Fruit fly (Drosophila melanogaster) whole organism, adult: ENCODE results near the gene Eig71Eb.
A peak's percentile ranks its signal among the peaks of the same experiment; 100 is the strongest.

Experiments used
- CG11617 ChIP-seq: fragments of 200-800 bp; sonication (Bioruptor generic); optimal IDR thresholded peaks from 2 replicates; lab custom pipeline; 2017; ENCODE audit warnings: mild to moderate bottlenecking, missing biosample characterization, missing genetic modification reagents, missing genetic modification characterization
- CG12768 ChIP-seq: fragments of 200-800 bp; sonication (Bioruptor generic); optimal IDR thresholded peaks from 2 replicates; lab custom pipeline; 2017; ENCODE audit warnings: missing biosample characterization, missing genetic modification characterization, mild to moderate bottlenecking, moderate library complexity, missing genetic modification reagents
- CG14711 ChIP-seq: fragments of 200-800 bp; sonication (Bioruptor generic); optimal IDR thresholded peaks from 2 replicates; lab custom pipeline; 2018; ENCODE audit warnings: missing biosample characterization, mild to moderate bottlenecking, missing genetic modification characterization, moderate library complexity
- CG1620 ChIP-seq: fragments of 200-800 bp; sonication (Bioruptor generic); optimal IDR thresholded peaks from 2 replicates; lab custom pipeline; 2016; ENCODE audit warnings: missing biosample characterization, missing genetic modification characterization
- CG33017 ChIP-seq: fragments of 200-800 bp; sonication (Bioruptor generic); optimal IDR thresholded peaks from 2 replicates; lab custom pipeline; 2018; ENCODE audit warnings: missing biosample characterization, mild to moderate bottlenecking, missing genetic modification characterization, moderate library complexity
- CG5204 ChIP-seq: fragments of 200-800 bp; sonication (Bioruptor generic); optimal IDR thresholded peaks from 2 replicates; lab custom pipeline; 2016; ENCODE audit warnings: missing biosample characterization, missing genetic modification characterization
- CG7045 ChIP-seq: fragments of 200-800 bp; sonication (Bioruptor generic); optimal IDR thresholded peaks from 2 replicates; lab custom pipeline; 2017; ENCODE audit warnings: missing biosample characterization, mild to moderate bottlenecking, missing genetic modification characterization
- CG7101 ChIP-seq: fragments of 200-800 bp; sonication (Bioruptor generic); optimal IDR thresholded peaks from 2 replicates; lab custom pipeline; 2018; ENCODE audit warnings: missing biosample characterization, mild to moderate bottlenecking, missing genetic modification characterization, moderate library complexity
- Clk ChIP-seq: fragments of 200-800 bp; sonication (Bioruptor generic); optimal IDR thresholded peaks from 2 replicates; lab custom pipeline; 2017; ENCODE audit warnings: missing biosample characterization, missing genetic modification characterization
- Crg-1 ChIP-seq: fragments of 200-800 bp; sonication (Bioruptor generic); optimal IDR thresholded peaks from 2 replicates; lab custom pipeline; 2016; ENCODE audit warnings: missing biosample characterization, missing genetic modification characterization
- Hr96 ChIP-seq: fragments of 200-800 bp; sonication (Bioruptor generic); optimal IDR thresholded peaks from 2 replicates; lab custom pipeline; 2016; ENCODE audit warnings: missing biosample characterization, missing genetic modification characterization
- Mnt ChIP-seq: fragments of 200-800 bp; sonication (Bioruptor generic); optimal IDR thresholded peaks from 2 replicates; lab custom pipeline; 2016; ENCODE audit warnings: missing biosample characterization, mild to moderate bottlenecking, missing genetic modification characterization
- bab1 ChIP-seq: fragments of 200-800 bp; sonication (Bioruptor generic); optimal IDR thresholded peaks from 3 replicates; lab custom pipeline; 2019; ENCODE audit warnings: missing biosample characterization, mild to moderate bottlenecking, missing genetic modification characterization, moderate library complexity
- cic ChIP-seq: fragments of 200-800 bp; sonication (Bioruptor generic); optimal IDR thresholded peaks from 2 replicates; lab custom pipeline; 2017; ENCODE audit warnings: missing biosample characterization, mild to moderate bottlenecking, missing genetic modification characterization, moderate library complexity
- cnc ChIP-seq, 2 experiments: fragments of >200 bp; optimal IDR thresholded peaks; 2 replicates each; lab custom pipeline; 2017
- kay ChIP-seq: fragments of 200-800 bp; sonication (Bioruptor generic); peaks from one replicate; lab custom pipeline; 2016; ENCODE audit warnings: missing biosample characterization, missing genetic modification characterization, borderline replicate concordance
- ovo ChIP-seq: fragments of 200-800 bp; sonication (Bioruptor generic); optimal IDR thresholded peaks from 2 replicates; lab custom pipeline; 2016; ENCODE audit warnings: missing biosample characterization, missing genetic modification characterization
- pad ChIP-seq: fragments of 200-800 bp; sonication (Bioruptor generic); optimal IDR thresholded peaks from 3 replicates; lab custom pipeline; 2017; ENCODE audit warnings: missing biosample characterization, missing genetic modification characterization, mild to moderate bottlenecking, moderate library complexity, missing genetic modification reagents
- tj ChIP-seq: fragments of 200-800 bp; sonication (Bioruptor generic); optimal IDR thresholded peaks from 3 replicates; lab custom pipeline; 2017; ENCODE audit warnings: missing biosample characterization, mild to moderate bottlenecking, missing genetic modification characterization, moderate library complexity
- toe ChIP-seq: fragments of 200-800 bp; sonication (Bioruptor generic); optimal IDR thresholded peaks from 2 replicates; lab custom pipeline; 2016; ENCODE audit warnings: missing biosample characterization, missing genetic modification characterization

Eig71Eb gene

DNA sequence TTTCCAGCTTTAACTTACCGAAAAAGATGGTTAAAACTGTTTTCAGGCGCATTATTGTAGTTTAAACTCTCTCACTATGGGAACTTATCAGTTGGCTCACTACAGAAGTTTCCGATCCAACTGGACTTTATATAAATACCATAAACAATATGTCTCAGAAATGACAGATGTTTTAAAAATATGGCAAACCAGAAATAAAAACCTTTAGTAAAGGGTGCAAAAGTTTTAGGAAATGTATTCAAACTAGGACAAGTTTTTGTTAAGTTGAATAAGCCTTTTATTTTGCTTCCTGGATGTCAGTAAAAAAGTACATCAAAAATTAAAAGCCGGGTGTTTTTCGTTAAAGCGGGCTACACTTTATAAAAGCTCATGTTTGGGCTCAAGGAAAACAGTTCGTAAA is at the start of gene Eig71Eb, which contains the start of gene Eig71Ea:
Eig71Eb (plus strand) TSS at position 376 of the 400 bp plus-strand sequence.
Eig71Ea (minus strand) TSS at position 101 of the 400 bp plus-strand sequence.
- no peak for TF ChIP-seq CG7045 (GFP tag; lab: Kevin White, UChicago)
- TF ChIP-seq toe (GFP tag; lab: Kevin White, UChicago) = no peak
- TF ChIP-seq pad (GFP tag; lab: Kevin White, UChicago) = no peak
- TF ChIP-seq Hr96 (GFP tag; lab: Kevin White, UChicago) = no peak
- TF ChIP-seq CG5204 (GFP tag; lab: Kevin White, UChicago) = no peak
- no peak for TF ChIP-seq CG33017 (tag; lab: Kevin White, UChicago)
- TF ChIP-seq bab1 (GFP tag; lab: Kevin White, UChicago) = no peak
- TF ChIP-seq tj = no peak
- no peak for TF ChIP-seq CG7101
- no peak for TF ChIP-seq CG14711 (tag; lab: Kevin White, UChicago)
- TF ChIP-seq ovo (GFP tag; lab: Kevin White, UChicago) = no peak
- TF ChIP-seq cnc (optimal IDR thresholded peaks at IDR 0.05; lab: Kevin White, UChicago) = no peak
- TF ChIP-seq cic (GFP tag; lab: Kevin White, UChicago) = no peak
- TF ChIP-seq CG12768 (GFP tag; lab: Kevin White, UChicago) = no peak
- TF ChIP-seq Clk = no peak
- no peak for TF ChIP-seq CG1620 (GFP tag; lab: Kevin White, UChicago)

dm6 chr3L:15600051-15600450 is 49.7 kb upstream of the Eig71Eb start:
- TF ChIP-seq CG7101 (no peak), kay (GFP tag; lab: Kevin White, UChicago) (peak; percentile 31)

DNA sequence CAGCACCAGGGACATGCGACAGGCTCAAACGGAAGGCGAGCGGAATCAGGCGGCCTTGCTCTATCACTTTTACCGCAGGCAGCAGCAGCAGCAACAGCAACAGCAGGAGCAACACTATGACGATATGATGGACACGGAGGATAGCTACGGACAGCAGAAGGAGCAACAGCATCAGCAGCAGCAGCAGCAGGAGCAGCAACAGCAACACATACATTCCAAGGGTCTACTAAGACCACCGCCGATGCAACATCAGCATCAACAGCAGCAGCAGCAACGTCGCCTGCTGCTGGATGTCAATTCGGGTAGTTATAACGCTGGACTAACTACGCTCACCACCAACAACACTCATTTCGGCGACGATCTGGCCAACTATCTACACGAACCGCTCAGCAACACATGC is 44.8 kb upstream of the Eig71Eb start:
- TF ChIP-seq CG33017 (tag; lab: Kevin White, UChicago) = no peak

- no peak for TF ChIP-seq kay (GFP tag; lab: Kevin White, UChicago)
- TF ChIP-seq Hr96 (GFP tag; lab: Kevin White, UChicago) = no peak
- peak; percentile 59 for TF ChIP-seq bab1 (GFP tag; lab: Kevin White, UChicago)
Observed at dm6 chr3L:15610109-15610508, 39.6 kb upstream of the Eig71Eb start, which contains the start of gene CG7650. TSS of gene CG7650 (minus strand) at chr3L:15610386.

DNA sequence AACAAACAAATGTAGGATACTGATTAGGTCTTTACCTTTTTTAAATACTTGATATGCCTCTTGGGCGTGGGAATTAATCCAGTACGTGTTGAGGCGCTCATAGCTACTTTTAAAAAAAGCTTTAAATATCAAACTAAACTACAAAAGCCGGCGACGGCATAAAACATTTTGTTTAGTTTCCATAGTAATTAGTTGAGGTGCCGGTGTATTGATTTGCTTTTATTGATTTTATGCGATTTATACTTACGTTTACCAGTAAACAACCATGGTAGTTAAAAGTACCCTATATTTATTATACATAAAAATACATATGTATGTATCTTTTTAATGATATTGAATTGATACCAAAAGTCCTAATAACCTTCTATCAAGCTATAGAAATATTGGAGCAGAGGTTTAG is 37.0 kb upstream of the Eig71Eb start, which contains the start of gene CG13449:
CG13449 (minus strand) TSS at position 101 of the 400 bp plus-strand sequence.
- TF ChIP-seq CG33017 (tag; lab: Kevin White, UChicago) (no peak), CG5204 (GFP tag; lab: Kevin White, UChicago) (no peak), ovo (GFP tag; lab: Kevin White, UChicago) (no peak), Mnt (no peak), CG7045 (GFP tag; lab: Kevin White, UChicago) (no peak), pad (GFP tag; lab: Kevin White, UChicago) (no peak), CG11617 (GFP tag; lab: Kevin White, UChicago) (no peak), Crg-1 (no peak), Clk (no peak), kay (GFP tag; lab: Kevin White, UChicago) (no peak), CG14711 (tag; lab: Kevin White, UChicago) (no peak), CG1620 (GFP tag; lab: Kevin White, UChicago) (no peak), CG7101 (no peak), cnc (optimal IDR thresholded peaks at IDR 0.05; lab: Kevin White, UChicago) (no peak)

dm6 chr3L:15616490-15616889 is 33.2 kb upstream of the Eig71Eb start:
- no peak for TF ChIP-seq toe (GFP tag; lab: Kevin White, UChicago)
- TF ChIP-seq ovo (GFP tag; lab: Kevin White, UChicago) = no peak
- no peak for TF ChIP-seq cnc (optimal IDR thresholded peaks at IDR 0.05; lab: Kevin White, UChicago)

DNA sequence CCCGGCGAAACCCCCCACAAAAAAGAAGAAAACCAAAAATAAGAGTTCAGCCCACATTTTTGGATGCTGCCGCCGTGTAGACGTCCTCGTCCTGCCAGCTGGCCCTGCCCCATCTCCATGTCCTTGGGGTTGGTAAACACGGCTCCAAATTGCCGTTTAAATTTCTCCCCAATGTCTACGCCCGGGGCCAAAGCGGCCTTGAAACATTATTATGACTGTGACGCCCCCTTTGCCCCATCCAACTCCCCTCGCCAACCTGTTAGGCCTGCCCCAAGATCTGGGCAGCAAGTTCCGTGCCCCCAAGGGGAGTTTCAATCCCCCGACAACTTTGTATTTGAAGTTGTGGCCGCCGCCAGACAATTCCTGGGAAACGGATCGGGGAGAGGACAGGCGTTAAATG is 32.8 kb upstream of the Eig71Eb start:
- TF ChIP-seq pad (GFP tag; lab: Kevin White, UChicago) = no peak
- no peak for TF ChIP-seq CG1620 (GFP tag; lab: Kevin White, UChicago)
- TF ChIP-seq CG14711 (tag; lab: Kevin White, UChicago) = no peak
- TF ChIP-seq CG7101 = no peak
- no peak for TF ChIP-seq cic (GFP tag; lab: Kevin White, UChicago)
- TF ChIP-seq CG5204 (GFP tag; lab: Kevin White, UChicago) = no peak
- no peak for TF ChIP-seq CG33017 (tag; lab: Kevin White, UChicago)
- TF ChIP-seq kay (GFP tag; lab: Kevin White, UChicago) = no peak
- no peak for TF ChIP-seq CG7045 (GFP tag; lab: Kevin White, UChicago)
- no peak for TF ChIP-seq ovo (GFP tag; lab: Kevin White, UChicago)
- TF ChIP-seq tj = no peak
- TF ChIP-seq CG12768 (GFP tag; lab: Kevin White, UChicago) = no peak
- TF ChIP-seq Mnt = no peak
- TF ChIP-seq Clk = no peak
- TF ChIP-seq toe (GFP tag; lab: Kevin White, UChicago) = no peak
- TF ChIP-seq Hr96 (GFP tag; lab: Kevin White, UChicago) = no peak
- no peak for TF ChIP-seq bab1 (GFP tag; lab: Kevin White, UChicago)
